Worm (Caenorhabditis elegans) whole organism, young adult: ENCODE measurements around the gene sdpn-1.

ENCODE experiments used
- B0019.2 ChIP-seq: fragments of 200-800 bp; sonication (Bioruptor generic); conservative IDR thresholded peaks from 2 replicates; pipeline ENCODE4 v1.3.6; 2022; ENCODE audit warnings: missing genetic modification reagents, missing genetic modification characterization, missing compliant biosample characterization
- B0035.1 ChIP-seq: sonication (generic microtip); optimal IDR thresholded peaks from 2 replicates; lab custom pipeline; 2016; ENCODE audit warnings: missing genetic modification characterization, mild to moderate bottlenecking, missing compliant biosample characterization, missing genotype, missing genetic modification reagents
- B0261.1 ChIP-seq: sonication (generic microtip); optimal IDR thresholded peaks from 2 replicates; lab custom pipeline; 2016; ENCODE audit warnings: mild to moderate bottlenecking, missing genetic modification characterization, moderate library complexity, missing compliant biosample characterization
- C17E4.6 ChIP-seq: fragments of 200-800 bp; sonication (Bioruptor generic); IDR thresholded peaks from 2 replicates; pipeline ENCODE4 v1.3.6; 2022; ENCODE audit warnings: missing genetic modification reagents, missing genetic modification characterization, missing compliant biosample characterization
- F37B4.10 ChIP-seq: fragments of 200-800 bp; sonication (Bioruptor generic); IDR thresholded peaks from 2 replicates; pipeline ENCODE4 v1.3.6; 2022; ENCODE audit warnings: missing genetic modification characterization, missing compliant biosample characterization
- F39B2.1 ChIP-seq: fragments of 200-800 bp; sonication (Bioruptor generic); IDR thresholded peaks from 2 replicates; pipeline ENCODE4 v1.3.6; 2022; ENCODE audit warnings: missing genetic modification reagents, missing genetic modification characterization, missing compliant biosample characterization
- F52B5.7 ChIP-seq: sonication (generic microtip); optimal IDR thresholded peaks from 2 replicates; lab custom pipeline; 2016; ENCODE audit warnings: mild to moderate bottlenecking, missing genetic modification characterization, missing compliant biosample characterization
- K11D2.4 ChIP-seq: fragments of 200-800 bp; sonication (Bioruptor generic); IDR thresholded peaks from 2 replicates; pipeline ENCODE4 v1.3.6; 2022; ENCODE audit warnings: missing genetic modification reagents, missing genetic modification characterization, missing compliant biosample characterization
- K12H6.12 ChIP-seq: fragments of 200-800 bp; sonication (Bioruptor generic); optimal IDR thresholded peaks from 2 replicates; lab custom pipeline; 2018; ENCODE audit warnings: mild to moderate bottlenecking, missing genetic modification characterization, missing compliant biosample characterization
- T07F8.4 ChIP-seq: sonication (generic microtip); optimal IDR thresholded peaks from 2 replicates; lab custom pipeline; 2016; ENCODE audit warnings: mild to moderate bottlenecking, missing genetic modification characterization, moderate library complexity, missing compliant biosample characterization
- Y67H2A.10 ChIP-seq: fragments of 200-800 bp; sonication (Bioruptor generic); conservative IDR thresholded peaks from 2 replicates; pipeline ENCODE4 v1.3.6; 2022; ENCODE audit warnings: missing genetic modification reagents, missing genetic modification characterization, missing compliant biosample characterization
- Y79H2A.3 ChIP-seq: fragments of 200-800 bp; sonication (Bioruptor generic); conservative IDR thresholded peaks from 2 replicates; pipeline ENCODE4 v1.3.6; 2022; ENCODE audit warnings: missing genetic modification reagents, missing genetic modification characterization, missing compliant biosample characterization
- ZK185.1 ChIP-seq: sonication (generic microtip); optimal IDR thresholded peaks from 2 replicates; lab custom pipeline; 2016; ENCODE audit warnings: mild to moderate bottlenecking, missing genetic modification characterization, missing compliant biosample characterization; ENCODE audit not compliant: poor library complexity, severe bottlenecking
- aptf-2 ChIP-seq: fragments of 200-800 bp; sonication (Bioruptor generic); conservative IDR thresholded peaks from 2 replicates; pipeline ENCODE4 v1.3.6; 2022; ENCODE audit warnings: missing genetic modification reagents, missing genetic modification characterization, missing compliant biosample characterization
- aptf-3 ChIP-seq: fragments of 200-800 bp; sonication (Bioruptor generic); IDR thresholded peaks from 2 replicates; pipeline ENCODE4 v1.3.6; 2022; ENCODE audit warnings: missing genetic modification characterization, missing compliant biosample characterization
- cebp-2 ChIP-seq: fragments of 200-800 bp; sonication (Bioruptor generic); IDR thresholded peaks from 2 replicates; pipeline ENCODE4 v1.3.6; 2022; ENCODE audit warnings: missing genetic modification characterization, missing compliant biosample characterization
- ceh-79 ChIP-seq: sonication (generic microtip); optimal IDR thresholded peaks from 2 replicates; lab custom pipeline; 2017; ENCODE audit warnings: mild to moderate bottlenecking, missing genetic modification characterization, missing compliant biosample characterization
- ceh-91 ChIP-seq: fragments of 200-800 bp; sonication (Bioruptor generic); IDR thresholded peaks from 2 replicates; pipeline ENCODE4 v1.3.6; 2022; ENCODE audit warnings: missing genetic modification reagents, missing genetic modification characterization, missing compliant biosample characterization
- chd-7 ChIP-seq: sonication (generic microtip); optimal IDR thresholded peaks from 2 replicates; lab custom pipeline; 2016; ENCODE audit warnings: mild to moderate bottlenecking, missing genetic modification characterization, moderate library complexity, missing compliant biosample characterization
- die-1 ChIP-seq: sonication (generic microtip); optimal IDR thresholded peaks from 2 replicates; lab custom pipeline; 2016; ENCODE audit warnings: missing genotype, mild to moderate bottlenecking, missing genetic modification characterization, missing compliant biosample characterization
- egl-18 ChIP-seq: fragments of 200-800 bp; sonication (Bioruptor generic); IDR thresholded peaks from 2 replicates; pipeline ENCODE4 v1.3.6; 2022; ENCODE audit warnings: missing genetic modification reagents, missing genetic modification characterization, missing compliant biosample characterization
- egrh-3 ChIP-seq: fragments of 200-800 bp; sonication (Bioruptor generic); IDR thresholded peaks from 2 replicates; pipeline ENCODE4 v1.3.6; 2022; ENCODE audit warnings: missing genetic modification reagents, missing genetic modification characterization, missing compliant biosample characterization
- hlh-12 ChIP-seq: sonication (generic microtip); optimal IDR thresholded peaks from 2 replicates; lab custom pipeline; 2016; ENCODE audit warnings: missing genetic modification characterization, missing compliant biosample characterization
- hmg-1.2 ChIP-seq: fragments of 200-800 bp; sonication (Bioruptor generic); IDR thresholded peaks from 2 replicates; pipeline ENCODE4 v1.3.6; 2022; ENCODE audit warnings: missing genetic modification reagents, missing genetic modification characterization, missing compliant biosample characterization
- lag-1 ChIP-seq: fragments of 200-800 bp; sonication (Bioruptor generic); IDR thresholded peaks from 2 replicates; pipeline ENCODE4 v1.3.6; 2022; ENCODE audit warnings: missing genetic modification reagents, missing genetic modification characterization, missing compliant biosample characterization
- let-607 ChIP-seq, 2 experiments: fragments of 200-800 bp in 1 of 2; sonication (Bioruptor generic) in 1 of 2; sonication (generic microtip) in 1 of 2; optimal IDR thresholded peaks; 2 replicates each; lab custom pipeline; 2016 to 2018; ENCODE audit warnings: mild to moderate bottlenecking in 2 of 2, missing compliant biosample characterization in 2 of 2, missing genetic modification characterization in 2 of 2, moderate library complexity in 2 of 2, missing genotype in 1 of 2
- lin-26 ChIP-seq: fragments of 200-800 bp; sonication (Bioruptor generic); IDR thresholded peaks from 2 replicates; pipeline ENCODE4 v1.3.6; 2022; ENCODE audit warnings: missing genetic modification reagents, missing genetic modification characterization, missing compliant biosample characterization
- lin-35 ChIP-seq, 3 experiments: fragments of 150-350 bp in 2 of 3; sonication (generic microtip) in 1 of 3; optimal IDR thresholded peaks; 2 replicates each; lab custom pipeline; 2014 to 2018; ENCODE audit warnings: missing biosample characterization in 3 of 3, missing genetic modification characterization in 3 of 3, missing genetic modification reagents in 3 of 3
- lsl-1 ChIP-seq: fragments of 200-800 bp; sonication (Bioruptor generic); optimal IDR thresholded peaks from 2 replicates; lab custom pipeline; 2018; ENCODE audit warnings: mild to moderate bottlenecking, missing genetic modification characterization, moderate library complexity, missing compliant biosample characterization
- lsy-27 ChIP-seq: sonication (generic microtip); optimal IDR thresholded peaks from 2 replicates; lab custom pipeline; 2017; ENCODE audit warnings: missing genetic modification characterization, mild to moderate bottlenecking, missing compliant biosample characterization, antibody characterized with exemption, missing genotype, borderline replicate concordance; ENCODE audit not compliant: insufficient read depth
- madf-3 ChIP-seq: fragments of 200-800 bp; sonication (Bioruptor generic); IDR thresholded peaks from 2 replicates; pipeline ENCODE4 v1.3.6; 2022; ENCODE audit warnings: missing genetic modification reagents, missing genetic modification characterization, missing compliant biosample characterization
- madf-8 ChIP-seq: fragments of 200-800 bp; sonication (Bioruptor generic); conservative IDR thresholded peaks from 2 replicates; pipeline ENCODE4 v1.3.6; 2022; ENCODE audit warnings: missing genetic modification reagents, missing genetic modification characterization, missing compliant biosample characterization
- mcd-1 ChIP-seq: fragments of 200-800 bp; sonication (Bioruptor generic); IDR thresholded peaks from 2 replicates; pipeline ENCODE4 v1.3.6; 2022; ENCODE audit warnings: missing genetic modification reagents, missing genetic modification characterization, missing compliant biosample characterization
- mes-4 ChIP-seq: sonication (generic microtip); optimal IDR thresholded peaks from 2 replicates; lab custom pipeline; 2016; ENCODE audit warnings: missing genotype, missing genetic modification characterization, missing compliant biosample characterization
- nfya-1 ChIP-seq: sonication (generic microtip); optimal IDR thresholded peaks from 2 replicates; lab custom pipeline; 2017; ENCODE audit warnings: antibody characterized with exemption, missing compliant biosample characterization, missing genetic modification characterization, borderline replicate concordance; ENCODE audit not compliant: insufficient read depth
- nfyb-1 ChIP-seq: fragments of 200-800 bp; sonication (Bioruptor generic); IDR thresholded peaks from 2 replicates; pipeline ENCODE4 v1.3.6; 2022; ENCODE audit warnings: missing genetic modification reagents, missing genetic modification characterization, missing compliant biosample characterization
- nhr-90 ChIP-seq: sonication (generic microtip); optimal IDR thresholded peaks from 2 replicates; lab custom pipeline; 2016; ENCODE audit warnings: missing genotype, mild to moderate bottlenecking, missing genetic modification characterization, missing compliant biosample characterization
- rec-8 ChIP-seq, 2 experiments: sonication (generic microtip); optimal IDR thresholded peaks; 2 replicates each; lab custom pipeline; 2016; ENCODE audit warnings: mild to moderate bottlenecking in 2 of 2, missing genetic modification characterization in 2 of 2, missing genetic modification reagents in 2 of 2, missing genotype in 2 of 2, missing biosample characterization in 1 of 2, missing compliant biosample characterization in 1 of 2, moderate library complexity in 1 of 2
- snpc-1.1 ChIP-seq: sonication (generic microtip); optimal IDR thresholded peaks from 2 replicates; lab custom pipeline; 2017; ENCODE audit warnings: missing genetic modification characterization, mild to moderate bottlenecking, missing compliant biosample characterization, antibody characterized with exemption, moderate library complexity, missing genotype, missing genetic modification reagents; ENCODE audit not compliant: insufficient read depth
- somi-1 ChIP-seq: fragments of 200-800 bp; sonication (Bioruptor generic); optimal IDR thresholded peaks from 2 replicates; lab custom pipeline; 2018; ENCODE audit warnings: mild to moderate bottlenecking, missing genetic modification characterization, missing compliant biosample characterization
- sptf-2 ChIP-seq: fragments of 200-800 bp; sonication (Bioruptor generic); optimal IDR thresholded peaks from 2 replicates; lab custom pipeline; 2018; ENCODE audit warnings: mild to moderate bottlenecking, missing genetic modification characterization, missing compliant biosample characterization
- tbp1 ChIP-seq: fragments of 200-800 bp; sonication (Bioruptor generic); optimal IDR thresholded peaks from 2 replicates; lab custom pipeline; 2018; ENCODE audit warnings: mild to moderate bottlenecking, missing genetic modification characterization, missing compliant biosample characterization
- xnd-1 ChIP-seq: sonication (generic microtip); optimal IDR thresholded peaks from 2 replicates; lab custom pipeline; 2016; ENCODE audit warnings: missing genotype, missing genetic modification reagents, missing genetic modification characterization, missing compliant biosample characterization

The sdpn-1 gene

ce11 chrX:8036219-8036883 is 38.3 kb upstream of the sdpn-1 start (continued):
- TF ChIP-seq C17E4.6 = peak; percentile 55
- TF ChIP-seq ceh-91 (GFP tag; lab: Robert Waterston, UW) = peak; percentile 36
- peak; percentile 86 for TF ChIP-seq madf-3 (GFP tag; lab: Robert Waterston, UW)
- peak; percentile 98 for TF ChIP-seq nfyb-1 (GFP tag; lab: Robert Waterston, UW)
- peak; percentile 96 for TF ChIP-seq nhr-90
- TF ChIP-seq B0261.1 (tag; lab: Kevin White, UChicago) = peak; percentile 97
- peak; percentile 75 for TF ChIP-seq hmg-1.2
- peak; percentile 94 for TF ChIP-seq egl-18 (GFP tag; lab: Robert Waterston, UW)

ce11 chrX:8030032-8030431 is 32.0 kb upstream of the sdpn-1 start:
- TF ChIP-seq mes-4 (tag; lab: Kevin White, UChicago) (no peak), lsl-1 (no peak), Y67H2A.10 (GFP tag; lab: Robert Waterston, UW) (no peak), nfyb-1 (GFP tag; lab: Robert Waterston, UW) (0 out of 2 replicates have a peak, but pooled peaks have one; percentile 52)
- TF ChIP-seq, all 124 proteins: peak for 1

- TF ChIP-seq let-607 (tag; optimal IDR thresholded peaks at IDR 0.05; lab: Kevin White, UChicago) = no peak
- TF ChIP-seq madf-3 (GFP tag; lab: Robert Waterston, UW) = no peak
- no peak for TF ChIP-seq F37B4.10 (GFP tag; lab: Robert Waterston, UW)
- TF ChIP-seq lsl-1 = no peak
- TF ChIP-seq hlh-12 (tag; lab: Kevin White, UChicago) = no peak
- peak; percentile 37 for TF ChIP-seq tbp1 (GFP tag; lab: Kevin White, UChicago)
- no peak for TF ChIP-seq B0261.1 (tag; lab: Kevin White, UChicago)
- TF ChIP-seq chd-7 (tag; lab: Kevin White, UChicago) = no peak
- TF ChIP-seq K12H6.12 = peak; percentile 67
- TF ChIP-seq sptf-2 (GFP tag; lab: Kevin White, UChicago) = no peak
- no peak for TF ChIP-seq xnd-1 (tag; lab: Kevin White, UChicago)
- peak; percentile 20 for TF ChIP-seq somi-1 (GFP tag; lab: Kevin White, UChicago)
- TF ChIP-seq ZK185.1 = no peak
- no peak for TF ChIP-seq F39B2.1
- TF ChIP-seq K11D2.4 (GFP tag; lab: Robert Waterston, UW) = no peak
- TF ChIP-seq cebp-2 (GFP tag; lab: Robert Waterston, UW) = no peak
- no peak for TF ChIP-seq lin-26
- TF ChIP-seq nfya-1 = no peak
- no peak for TF ChIP-seq lin-35 (GFP tag; optimal IDR thresholded peaks at IDR 0.05; lab: Kevin White, UChicago)
- no peak for TF ChIP-seq lsy-27 (tag; lab: Kevin White, UChicago)
- no peak for TF ChIP-seq rec-8 (tag; optimal IDR thresholded peaks at IDR 0.05; lab: Kevin White, UChicago)
- no peak for TF ChIP-seq snpc-1.1 (tag; lab: Kevin White, UChicago)
- TF ChIP-seq T07F8.4 = no peak
- TF ChIP-seq B0035.1 (tag; lab: Kevin White, UChicago) = no peak
- no peak for TF ChIP-seq lag-1 (GFP tag; lab: Robert Waterston, UW)
- no peak for TF ChIP-seq Y79H2A.3 (GFP tag; lab: Robert Waterston, UW)
- no peak for TF ChIP-seq die-1 (tag; lab: Kevin White, UChicago)
- TF ChIP-seq madf-8 (GFP tag; lab: Robert Waterston, UW) = no peak
- TF ChIP-seq ceh-79 = no peak
- TF ChIP-seq B0019.2 = no peak
- TF ChIP-seq aptf-3 (GFP tag; lab: Robert Waterston, UW) = no peak
- no peak for TF ChIP-seq egrh-3 (GFP tag; lab: Robert Waterston, UW)
- no peak for TF ChIP-seq mcd-1
- TF ChIP-seq F52B5.7 (tag; lab: Kevin White, UChicago) = no peak
- no peak for TF ChIP-seq aptf-2 (GFP tag; lab: Robert Waterston, UW)
These were observed 31.1 kb upstream of the sdpn-1 start, which contains the start of gene C34D10.1 for ce11 chrX:8029080-8029479. Gene C34D10.1 (plus strand): TSS chrX:8029479.
